Worm (Caenorhabditis elegans) whole organism, L1 larva: ENCODE results near the gene aqp-1.

Experiments
- C16A3.4 ChIP-seq: fragments of 150-350 bp; optimal IDR thresholded peaks from 2 replicates; lab custom pipeline; 2014; ENCODE audit warnings: missing biosample characterization, missing genetic modification characterization
- aha-1 ChIP-seq: fragments of 150-350 bp; optimal IDR thresholded peaks from 2 replicates; lab custom pipeline; 2014; ENCODE audit warnings: missing biosample characterization, missing genetic modification characterization
- alr-1 ChIP-seq: fragments of 200-800 bp; sonication (Bioruptor generic); optimal IDR thresholded peaks from 2 replicates; lab custom pipeline; 2018; ENCODE audit warnings: borderline replicate concordance, mild to moderate bottlenecking, missing genetic modification characterization, missing compliant biosample characterization
- aly-2 ChIP-seq: fragments of 150-350 bp; optimal IDR thresholded peaks from 2 replicates; lab custom pipeline; 2014; ENCODE audit warnings: missing biosample characterization, missing genetic modification characterization
- ama-1 ChIP-seq: fragments of 150-350 bp; optimal IDR thresholded peaks from 2 replicates; lab custom pipeline; 2014
- blmp-1 ChIP-seq: fragments of 150-350 bp; optimal IDR thresholded peaks from 2 replicates; lab custom pipeline; 2014; ENCODE audit warnings: missing biosample characterization, missing genetic modification characterization
- ceh-8 ChIP-seq: fragments of 200-800 bp; sonication (Bioruptor generic); optimal IDR thresholded peaks from 2 replicates; lab custom pipeline; 2018; ENCODE audit warnings: mild to moderate bottlenecking, missing genetic modification characterization, moderate library complexity, missing compliant biosample characterization
- ceh-82 ChIP-seq, 3 experiments: fragments of 150-350 bp in 1 of 3; sonication (generic microtip) in 2 of 3; optimal IDR thresholded peaks; 2 replicates each; lab custom pipeline; 2014 to 2017; ENCODE audit warnings: missing biosample characterization in 3 of 3, missing genetic modification characterization in 3 of 3
- ceh-90 ChIP-seq: sonication (generic microtip); optimal IDR thresholded peaks from 2 replicates; lab custom pipeline; 2016; ENCODE audit warnings: missing genetic modification characterization, missing compliant biosample characterization
- ces-1 ChIP-seq: fragments of 150-350 bp; optimal IDR thresholded peaks from 2 replicates; lab custom pipeline; 2014; ENCODE audit warnings: missing biosample characterization, missing genetic modification reagents, missing genetic modification characterization
- dsc-1 ChIP-seq: sonication (generic microtip); optimal IDR thresholded peaks from 2 replicates; lab custom pipeline; 2016; ENCODE audit warnings: mild to moderate bottlenecking, missing genetic modification characterization, missing compliant biosample characterization
- efl-1 ChIP-seq, 4 experiments: fragments of 150-350 bp; optimal IDR thresholded peaks in 3 of 4; peaks in 1 of 4; 1 replicate in 1 of 4; 2 replicates in 3 of 4; lab custom pipeline; 2014; ENCODE audit warnings: missing biosample characterization in 2 of 4, missing genetic modification characterization in 2 of 4, missing genetic modification reagents in 2 of 4
- egl-13 ChIP-seq: sonication (generic microtip); optimal IDR thresholded peaks from 2 replicates; lab custom pipeline; 2016; ENCODE audit warnings: missing genotype, missing genetic modification reagents, missing genetic modification characterization, missing compliant biosample characterization
- egl-27 ChIP-seq, 2 experiments: fragments of 150-350 bp in 1 of 2; sonication (generic microtip); optimal IDR thresholded peaks; 3 replicates each; lab custom pipeline; 2017 to 2018; ENCODE audit warnings: missing biosample characterization in 2 of 2, missing genetic modification characterization in 2 of 2, missing genetic modification reagents in 2 of 2
- elt-2 ChIP-seq: sonication (generic microtip); optimal IDR thresholded peaks from 2 replicates; lab custom pipeline; 2016; ENCODE audit warnings: missing genetic modification characterization, mild to moderate bottlenecking, inconsistent platforms, missing compliant biosample characterization, missing genetic modification reagents
- elt-3 ChIP-seq, 6 experiments: fragments of 150-350 bp in 1 of 6; sonication (generic microtip); optimal IDR thresholded peaks; 2 replicates each; lab custom pipeline; 2017 to 2018; ENCODE audit warnings: missing biosample characterization in 6 of 6, missing genetic modification characterization in 6 of 6, inconsistent platforms in 1 of 6
- fkh-10 ChIP-seq: sonication (generic microtip); optimal IDR thresholded peaks from 2 replicates; lab custom pipeline; 2017; ENCODE audit warnings: missing biosample characterization, missing genetic modification reagents, missing genetic modification characterization
- fkh-4 ChIP-seq: sonication (generic microtip); optimal IDR thresholded peaks from 2 replicates; lab custom pipeline; 2016; ENCODE audit warnings: missing compliant biosample characterization, missing genetic modification characterization, borderline replicate concordance
- fkh-8 ChIP-seq: sonication (generic microtip); optimal IDR thresholded peaks from 2 replicates; lab custom pipeline; 2016; ENCODE audit warnings: mild to moderate bottlenecking, missing genetic modification characterization, missing compliant biosample characterization
- fos-1 ChIP-seq: fragments of 150-350 bp; optimal IDR thresholded peaks from 2 replicates; lab custom pipeline; 2014; ENCODE audit warnings: missing biosample characterization, missing genetic modification characterization
- hlh-17 ChIP-seq: fragments of 200-800 bp; sonication (Bioruptor generic); optimal IDR thresholded peaks from 2 replicates; lab custom pipeline; 2018; ENCODE audit warnings: missing genetic modification characterization, mild to moderate bottlenecking, missing compliant biosample characterization, moderate library complexity, borderline replicate concordance
- hpl-2 ChIP-seq: fragments of 150-350 bp; optimal IDR thresholded peaks from 2 replicates; lab custom pipeline; 2014; ENCODE audit warnings: missing biosample characterization, missing genetic modification reagents, missing genetic modification characterization
- isw-1 ChIP-seq: fragments of 200-800 bp; sonication (Bioruptor generic); IDR thresholded peaks from 2 replicates; pipeline ENCODE4 v1.3.6; 2022; ENCODE audit warnings: missing genetic modification characterization, missing compliant biosample characterization
- jun-1 ChIP-seq: fragments of 150-350 bp; optimal IDR thresholded peaks from 2 replicates; lab custom pipeline; 2014; ENCODE audit warnings: missing biosample characterization, missing genetic modification reagents, missing genetic modification characterization
- lin-14 ChIP-seq: fragments of 200-800 bp; sonication (Bioruptor generic); optimal IDR thresholded peaks from 2 replicates; lab custom pipeline; 2018; ENCODE audit warnings: mild to moderate bottlenecking, missing genetic modification characterization, moderate library complexity, missing compliant biosample characterization
- lin-15B ChIP-seq: fragments of 150-350 bp; sonication (generic microtip); optimal IDR thresholded peaks from 3 replicates; lab custom pipeline; 2014; ENCODE audit warnings: missing biosample characterization, missing genetic modification characterization
- lin-35 ChIP-seq, 2 experiments: fragments of 150-350 bp; optimal IDR thresholded peaks; 2 replicates each; lab custom pipeline; 2014; ENCODE audit warnings: missing biosample characterization in 2 of 2, missing genetic modification characterization in 2 of 2, missing genetic modification reagents in 2 of 2
- lin-39 ChIP-seq: fragments of 150-350 bp; optimal IDR thresholded peaks from 2 replicates; lab custom pipeline; 2014; ENCODE audit warnings: missing biosample characterization, missing genetic modification reagents, missing genetic modification characterization
- lir-3 ChIP-seq: sonication (generic microtip); optimal IDR thresholded peaks from 2 replicates; lab custom pipeline; 2016; ENCODE audit warnings: mild to moderate bottlenecking, missing genetic modification characterization, moderate library complexity, missing compliant biosample characterization; ENCODE audit not compliant: poor library complexity
- lsy-2 ChIP-seq, 2 experiments: fragments of 150-350 bp; optimal IDR thresholded peaks; 2 replicates each; lab custom pipeline; 2014; ENCODE audit warnings: missing biosample characterization in 2 of 2, missing genetic modification characterization in 2 of 2
- mdl-1 ChIP-seq, 2 experiments: fragments of 150-350 bp; optimal IDR thresholded peaks; 2 replicates each; lab custom pipeline; 2014 to 2017; ENCODE audit warnings: missing biosample characterization in 2 of 2, missing genetic modification characterization in 2 of 2, inconsistent platforms in 1 of 2
- mef-2 ChIP-seq: fragments of 150-350 bp; optimal IDR thresholded peaks from 2 replicates; lab custom pipeline; 2014; ENCODE audit warnings: missing biosample characterization, missing genetic modification characterization
- mep-1 ChIP-seq: fragments of 150-350 bp; optimal IDR thresholded peaks from 2 replicates; lab custom pipeline; 2014; ENCODE audit warnings: missing biosample characterization, missing genetic modification characterization
- nhr-11 ChIP-seq: fragments of 150-350 bp; optimal IDR thresholded peaks from 2 replicates; lab custom pipeline; 2014; ENCODE audit warnings: missing biosample characterization, missing genetic modification characterization
- nhr-19 ChIP-seq: fragments of 200-800 bp; sonication (Bioruptor generic); conservative IDR thresholded peaks from 2 replicates; pipeline ENCODE4 v1.3.6; 2022; ENCODE audit warnings: missing genetic modification characterization, missing compliant biosample characterization
- nhr-20 ChIP-seq: sonication (generic microtip); optimal IDR thresholded peaks from 2 replicates; lab custom pipeline; 2016; ENCODE audit warnings: mild to moderate bottlenecking, missing genetic modification characterization, missing compliant biosample characterization
- nhr-237 ChIP-seq: fragments of 150-350 bp; optimal IDR thresholded peaks from 2 replicates; lab custom pipeline; 2014; ENCODE audit warnings: missing biosample characterization, missing genetic modification characterization
- nhr-71 ChIP-seq: sonication (generic microtip); optimal IDR thresholded peaks from 2 replicates; lab custom pipeline; 2016; ENCODE audit warnings: mild to moderate bottlenecking, missing genetic modification characterization, moderate library complexity, missing compliant biosample characterization
- nhr-76 ChIP-seq: sonication (generic microtip); optimal IDR thresholded peaks from 2 replicates; lab custom pipeline; 2017; ENCODE audit warnings: missing biosample characterization, missing genetic modification characterization
- nhr-77 ChIP-seq: fragments of 150-350 bp; optimal IDR thresholded peaks from 2 replicates; lab custom pipeline; 2014; ENCODE audit warnings: missing biosample characterization, missing genetic modification characterization
- nhr-84 ChIP-seq: sonication (generic microtip); optimal IDR thresholded peaks from 2 replicates; lab custom pipeline; 2017; ENCODE audit warnings: missing biosample characterization, missing genetic modification characterization
- nhr-90 ChIP-seq: sonication (generic microtip); optimal IDR thresholded peaks from 2 replicates; lab custom pipeline; 2016; ENCODE audit warnings: mild to moderate bottlenecking, missing genetic modification characterization, missing compliant biosample characterization; ENCODE audit not compliant: poor library complexity
- snpc-4 ChIP-seq: fragments of 150-350 bp; optimal IDR thresholded peaks from 2 replicates; lab custom pipeline; 2014; ENCODE audit warnings: missing biosample characterization, missing genetic modification characterization
- sox-4 ChIP-seq: sonication (generic microtip); optimal IDR thresholded peaks from 2 replicates; lab custom pipeline; 2016; ENCODE audit warnings: missing genetic modification characterization, missing compliant biosample characterization
- unc-30 ChIP-seq: sonication (generic microtip); optimal IDR thresholded peaks from 2 replicates; lab custom pipeline; 2017; ENCODE audit warnings: missing biosample characterization, missing genetic modification characterization
- unc-62 ChIP-seq: fragments of 150-350 bp; optimal IDR thresholded peaks from 2 replicates; lab custom pipeline; 2014; ENCODE audit warnings: missing biosample characterization, missing genetic modification reagents, missing genetic modification characterization
- unc-98 ChIP-seq: fragments of 200-800 bp; sonication (Bioruptor generic); IDR thresholded peaks from 2 replicates; pipeline ENCODE4 v1.3.6; 2022; ENCODE audit warnings: missing genetic modification characterization, missing compliant biosample characterization
- xbp-1 ChIP-seq: sonication (generic microtip); optimal IDR thresholded peaks from 2 replicates; lab custom pipeline; 2016; ENCODE audit warnings: missing genetic modification characterization, missing compliant biosample characterization
- zag-1 ChIP-seq: fragments of 150-350 bp; optimal IDR thresholded peaks from 2 replicates; lab custom pipeline; 2014; ENCODE audit warnings: missing biosample characterization, missing genetic modification characterization
- zip-4 ChIP-seq: fragments of 200-800 bp; sonication (Bioruptor generic); optimal IDR thresholded peaks from 2 replicates; lab custom pipeline; 2018; ENCODE audit warnings: mild to moderate bottlenecking, missing genetic modification characterization, moderate library complexity, missing compliant biosample characterization
- ztf-4 ChIP-seq: fragments of 150-350 bp; optimal IDR thresholded peaks from 2 replicates; lab custom pipeline; 2014; ENCODE audit warnings: missing biosample characterization, missing genetic modification characterization

Gene aqp-1

DNA sequence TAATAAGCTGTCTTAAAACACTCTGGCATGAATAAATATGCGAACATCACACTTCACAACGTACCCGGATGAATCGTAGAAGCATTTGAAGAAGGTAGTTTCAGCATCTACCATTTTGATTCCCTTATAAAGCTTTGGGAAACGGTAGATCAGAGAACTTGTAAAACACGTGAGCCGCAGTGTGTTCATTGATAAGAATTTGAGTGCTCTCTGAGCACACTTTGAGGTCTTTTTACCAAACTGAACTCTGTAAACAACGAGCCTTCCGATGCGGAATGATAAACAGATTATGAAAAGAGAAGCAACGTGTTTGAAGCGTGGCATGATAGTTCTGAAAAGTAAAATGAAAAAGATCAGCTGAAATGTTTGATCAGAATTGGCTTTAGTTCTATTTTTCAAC is at the start of gene aqp-1:
Gene aqp-1 (minus strand): TSS at position 102 of the 400 bp plus-strand sequence.
- TF ChIP-seq mef-2 (no peak), elt-2 (peak; percentile 95), lir-3 (tag; lab: Kevin White, UChicago) (no peak), nhr-19 (GFP tag; lab: Robert Waterston, UW) (peak; percentile 68), nhr-20 (peak; percentile 23), efl-1 (optimal IDR thresholded peaks at IDR 0.05; lab: Kevin White, UChicago) (no peak), efl-1 (GFP tag; optimal IDR thresholded peaks at IDR 0.05 in 1 of 2; lab: Kevin White, UChicago) (peak in 1 of 2 experiments; percentile 87), lin-35 (GFP tag; optimal IDR thresholded peaks at IDR 0.05; lab: Kevin White, UChicago) (peak in 1 of 2 experiments; percentile 53), snpc-4 (tag; lab: Kevin White, UChicago) (no peak), mdl-1 (tag; optimal IDR thresholded peaks at IDR 0.05; lab: Kevin White, UChicago) (peak in 1 of 2 experiments; percentile 2), nhr-71 (peak; percentile 16)

DNA sequence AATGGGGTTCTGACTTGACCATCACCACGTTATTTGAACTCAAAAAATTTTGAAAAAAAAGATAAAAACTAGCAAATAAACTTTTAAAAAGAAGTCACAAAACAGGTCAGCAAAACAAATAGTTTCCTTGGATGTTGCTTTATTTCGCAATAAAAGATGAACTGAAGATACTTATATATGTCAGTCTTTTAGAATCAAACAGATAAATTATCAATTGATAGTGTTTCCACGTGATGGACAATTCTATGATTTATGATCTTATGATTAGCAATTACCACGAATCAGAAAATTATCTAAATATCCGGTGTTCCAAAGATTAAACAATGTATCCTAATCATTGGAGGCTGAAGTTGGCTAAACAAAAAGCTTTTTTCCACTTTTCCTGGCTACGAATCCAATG is 49.6 kb upstream of the aqp-1 start:
- peak; percentile 47 for TF ChIP-seq nhr-19 (GFP tag; lab: Robert Waterston, UW)
- TF ChIP-seq ama-1 (lab: Kevin White, UChicago): no peak
- no peak for TF ChIP-seq mef-2
- TF ChIP-seq blmp-1 (tag; lab: Kevin White, UChicago): peak; percentile 37
- TF ChIP-seq fos-1 (tag; lab: Kevin White, UChicago): no peak
- no peak for TF ChIP-seq egl-27 (tag; optimal IDR thresholded peaks at IDR 0.05; lab: Kevin White, UChicago)
- no peak for TF ChIP-seq ces-1
- no peak for TF ChIP-seq dsc-1 (tag; lab: Kevin White, UChicago)
- no peak for TF ChIP-seq lsy-2 (tag; optimal IDR thresholded peaks at IDR 0.05; lab: Kevin White, UChicago)
- TF ChIP-seq unc-98 (GFP tag; lab: Robert Waterston, UW): no peak
- TF ChIP-seq mep-1 (tag; lab: Kevin White, UChicago): no peak
- TF ChIP-seq unc-30: no peak
- TF ChIP-seq nhr-77 (tag; lab: Kevin White, UChicago): no peak
- TF ChIP-seq C16A3.4 (tag; lab: Kevin White, UChicago): peak; percentile 8
- TF ChIP-seq nhr-90 (tag; lab: Kevin White, UChicago): peak; percentile 47
- no peak for TF ChIP-seq isw-1 (GFP tag; lab: Robert Waterston, UW)
- TF ChIP-seq lin-15B (tag; lab: Kevin White, UChicago): no peak
- TF ChIP-seq zag-1 (tag; lab: Kevin White, UChicago): no peak
- TF ChIP-seq nhr-237 (tag; lab: Kevin White, UChicago): no peak
- TF ChIP-seq elt-2: peak; percentile 53
- no peak for TF ChIP-seq fkh-4
- TF ChIP-seq sox-4 (tag; lab: Kevin White, UChicago): no peak
- TF ChIP-seq lin-14 (GFP tag; lab: Kevin White, UChicago): peak; percentile 59
- no peak for TF ChIP-seq nhr-84 (tag; lab: Kevin White, UChicago)
- no peak for TF ChIP-seq ceh-8
- TF ChIP-seq zip-4 (GFP tag; lab: Kevin White, UChicago): peak; percentile 14
- no peak for TF ChIP-seq lin-39
- no peak for TF ChIP-seq lir-3 (tag; lab: Kevin White, UChicago)
- no peak for TF ChIP-seq aly-2
- TF ChIP-seq ztf-4 (tag; lab: Kevin White, UChicago): no peak
- TF ChIP-seq fkh-8 (tag; lab: Kevin White, UChicago): no peak
- TF ChIP-seq egl-13 (tag; lab: Kevin White, UChicago): no peak
- no peak for TF ChIP-seq aha-1 (tag; lab: Kevin White, UChicago)
- TF ChIP-seq snpc-4 (tag; lab: Kevin White, UChicago): no peak
- TF ChIP-seq elt-3 (tag; optimal IDR thresholded peaks at IDR 0.05; lab: Kevin White, UChicago): peak in 5 of 6 experiments; percentile 50 to 97 (median 72)
- TF ChIP-seq xbp-1 (tag; lab: Kevin White, UChicago): no peak
- no peak for TF ChIP-seq ceh-82 (tag; optimal IDR thresholded peaks at IDR 0.05; lab: Kevin White, UChicago)
- no peak for TF ChIP-seq alr-1 (tag; lab: Kevin White, UChicago)
- no peak for TF ChIP-seq jun-1 (tag; lab: Kevin White, UChicago)
- TF ChIP-seq hlh-17 (GFP tag; lab: Kevin White, UChicago): no peak
- no peak for TF ChIP-seq ceh-90 (tag; lab: Kevin White, UChicago)
- no peak for TF ChIP-seq fkh-10
- no peak for TF ChIP-seq unc-62 (GFP tag; lab: Kevin White, UChicago)
- TF ChIP-seq nhr-11 (tag; lab: Kevin White, UChicago): no peak
- no peak for TF ChIP-seq hpl-2 (GFP tag; lab: Kevin White, UChicago)
- no peak for TF ChIP-seq nhr-76 (tag; lab: Kevin White, UChicago)
